Worm (Caenorhabditis elegans) whole organism, midembryonic: ENCODE results near the gene osm-3.

Source experiments
- T22C8.4 ChIP-seq: fragments of 200-800 bp; sonication (Bioruptor generic); IDR thresholded peaks from 2 replicates; pipeline ENCODE4 v1.3.6; 2022; ENCODE audit warnings: missing genetic modification characterization, missing compliant biosample characterization
- cog-1 ChIP-seq: sonication (generic microtip); optimal IDR thresholded peaks from 2 replicates; lab custom pipeline; 2016; ENCODE audit warnings: missing genetic modification characterization, missing compliant biosample characterization
- flt-1 ChIP-seq: fragments of 200-800 bp; sonication (Bioruptor generic); IDR thresholded peaks from 2 replicates; pipeline ENCODE4 v1.3.6; 2022; ENCODE audit warnings: missing genetic modification characterization, missing compliant biosample characterization
- klf-2 ChIP-seq: fragments of 200-800 bp; sonication (Bioruptor generic); conservative IDR thresholded peaks from 2 replicates; pipeline ENCODE4 v1.3.6; 2022; ENCODE audit warnings: missing genetic modification reagents, missing genetic modification characterization, missing compliant biosample characterization
- ref-1 ChIP-seq: fragments of 200-800 bp; sonication (Bioruptor generic); conservative IDR thresholded peaks from 2 replicates; pipeline ENCODE4 v1.3.6; 2022; ENCODE audit warnings: missing genetic modification reagents, missing genetic modification characterization, missing compliant biosample characterization
- tab-1 ChIP-seq: fragments of 200-800 bp; sonication (Bioruptor generic); IDR thresholded peaks from 2 replicates; pipeline ENCODE4 v1.3.6; 2022; ENCODE audit warnings: missing genetic modification characterization, missing compliant biosample characterization
- ztf-23 ChIP-seq: fragments of 200-800 bp; sonication (Bioruptor generic); IDR thresholded peaks from 2 replicates; pipeline ENCODE4 v1.3.6; 2022; ENCODE audit warnings: missing genetic modification reagents, missing genetic modification characterization, missing compliant biosample characterization

DNA sequence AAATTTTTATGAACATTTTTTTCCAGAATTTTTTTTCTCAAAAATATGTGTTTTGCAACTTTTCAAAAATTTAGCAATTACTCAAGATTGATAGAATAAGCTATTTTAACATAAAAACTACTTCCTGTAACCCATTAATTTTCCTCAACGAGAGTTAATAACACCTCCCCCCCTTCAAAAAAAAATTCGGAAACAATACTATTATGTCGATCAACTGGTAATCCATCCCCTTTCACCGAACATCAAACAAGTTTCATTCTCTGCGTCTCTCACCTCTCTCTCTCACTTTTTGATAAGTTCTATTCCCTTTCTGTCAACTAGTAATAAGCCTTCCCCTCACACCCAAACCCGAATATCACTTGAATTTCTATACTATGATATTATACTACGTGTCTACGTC lies 16.9 kb downstream of the osm-3 start, which contains the start of gene glct-6:
- TF ChIP-seq ref-1 (GFP tag; lab: Robert Waterston, UW) = no peak
- no peak for TF ChIP-seq klf-2 (GFP tag; lab: Robert Waterston, UW)
- no peak for TF ChIP-seq flt-1
- TF ChIP-seq tab-1 = no peak
- no peak for TF ChIP-seq T22C8.4 (GFP tag; lab: Robert Waterston, UW)
- no peak for TF ChIP-seq cog-1 (tag; lab: Kevin White, UChicago)
- no peak for TF ChIP-seq ztf-23 (GFP tag; lab: Robert Waterston, UW)
